Worm (Caenorhabditis elegans) whole organism, young adult: ENCODE results near the gene saps-1.

Experiments
- B0261.1 ChIP-seq: sonication (generic microtip); optimal IDR thresholded peaks from 2 replicates; lab custom pipeline; 2016; ENCODE audit warnings: mild to moderate bottlenecking, missing genetic modification characterization, moderate library complexity, missing compliant biosample characterization
- F57A8.1 ChIP-seq: fragments of 200-800 bp; sonication (Bioruptor generic); optimal IDR thresholded peaks from 2 replicates; lab custom pipeline; 2018; ENCODE audit warnings: mild to moderate bottlenecking, missing genetic modification characterization, moderate library complexity, missing compliant biosample characterization
- F57C9.4 ChIP-seq: sonication (generic microtip); optimal IDR thresholded peaks from 2 replicates; lab custom pipeline; 2017; ENCODE audit warnings: mild to moderate bottlenecking, missing genetic modification characterization, missing compliant biosample characterization
- aptf-3 ChIP-seq: fragments of 200-800 bp; sonication (Bioruptor generic); IDR thresholded peaks from 2 replicates; pipeline ENCODE4 v1.3.6; 2022; ENCODE audit warnings: missing genetic modification characterization, missing compliant biosample characterization
- atf-7 ChIP-seq: sonication (generic microtip); optimal IDR thresholded peaks from 2 replicates; lab custom pipeline; 2017; ENCODE audit warnings: mild to moderate bottlenecking, missing genetic modification characterization, missing compliant biosample characterization
- ceh-27 ChIP-seq: fragments of 200-800 bp; sonication (Bioruptor generic); optimal IDR thresholded peaks from 2 replicates; lab custom pipeline; 2018; ENCODE audit warnings: mild to moderate bottlenecking, missing genetic modification characterization, moderate library complexity, missing compliant biosample characterization
- ceh-40 ChIP-seq: fragments of 200-800 bp; sonication (Bioruptor generic); IDR thresholded peaks from 2 replicates; pipeline ENCODE4 v1.3.6; 2022; ENCODE audit warnings: missing genetic modification characterization, missing compliant biosample characterization
- ceh-58 ChIP-seq: fragments of 200-800 bp; sonication (Bioruptor generic); IDR thresholded peaks from 2 replicates; pipeline ENCODE4 v1.3.6; 2022; ENCODE audit warnings: missing genetic modification characterization, missing compliant biosample characterization
- efl-1 ChIP-seq: fragments of 150-350 bp; optimal IDR thresholded peaks from 2 replicates; lab custom pipeline; 2014; ENCODE audit warnings: missing biosample characterization, missing genetic modification reagents, missing genetic modification characterization
- egl-18 ChIP-seq: fragments of 200-800 bp; sonication (Bioruptor generic); IDR thresholded peaks from 2 replicates; pipeline ENCODE4 v1.3.6; 2022; ENCODE audit warnings: missing genetic modification reagents, missing genetic modification characterization, missing compliant biosample characterization
- egrh-3 ChIP-seq: fragments of 200-800 bp; sonication (Bioruptor generic); IDR thresholded peaks from 2 replicates; pipeline ENCODE4 v1.3.6; 2022; ENCODE audit warnings: missing genetic modification reagents, missing genetic modification characterization, missing compliant biosample characterization
- him-1 ChIP-seq: sonication (generic microtip); optimal IDR thresholded peaks from 2 replicates; lab custom pipeline; 2016; ENCODE audit warnings: missing genotype, missing genetic modification reagents, missing genetic modification characterization, missing compliant biosample characterization
- lag-1 ChIP-seq: fragments of 200-800 bp; sonication (Bioruptor generic); IDR thresholded peaks from 2 replicates; pipeline ENCODE4 v1.3.6; 2022; ENCODE audit warnings: missing genetic modification reagents, missing genetic modification characterization, missing compliant biosample characterization
- nhr-120 ChIP-seq: fragments of 200-800 bp; sonication (Bioruptor generic); IDR thresholded peaks from 2 replicates; pipeline ENCODE4 v1.3.6; 2022; ENCODE audit warnings: missing genetic modification characterization, missing compliant biosample characterization
- nhr-27 ChIP-seq: fragments of 200-800 bp; sonication (Bioruptor generic); optimal IDR thresholded peaks from 2 replicates; lab custom pipeline; 2018; ENCODE audit warnings: mild to moderate bottlenecking, missing genetic modification characterization, moderate library complexity, missing compliant biosample characterization
- sdz-38 ChIP-seq: sonication (generic microtip); optimal IDR thresholded peaks from 2 replicates; lab custom pipeline; 2016; ENCODE audit warnings: missing genotype, missing genetic modification characterization, missing compliant biosample characterization
- tbp1 ChIP-seq: fragments of 200-800 bp; sonication (Bioruptor generic); optimal IDR thresholded peaks from 2 replicates; lab custom pipeline; 2018; ENCODE audit warnings: mild to moderate bottlenecking, missing genetic modification characterization, missing compliant biosample characterization
- tbx-9 ChIP-seq: sonication (generic microtip); optimal IDR thresholded peaks from 2 replicates; lab custom pipeline; 2016; ENCODE audit warnings: borderline replicate concordance, missing genetic modification characterization, inconsistent platforms, missing compliant biosample characterization
- unc-62 ChIP-seq: fragments of 150-350 bp; optimal IDR thresholded peaks from 2 replicates; lab custom pipeline; 2014; ENCODE audit warnings: missing biosample characterization, missing genetic modification reagents, missing genetic modification characterization
- ztf-22 ChIP-seq: fragments of 200-800 bp; sonication (Bioruptor generic); optimal IDR thresholded peaks from 2 replicates; lab custom pipeline; 2018; ENCODE audit warnings: mild to moderate bottlenecking, missing genetic modification characterization, moderate library complexity, missing compliant biosample characterization
- ztf-28 ChIP-seq: fragments of 200-800 bp; sonication (Bioruptor generic); IDR thresholded peaks from 2 replicates; pipeline ENCODE4 v1.3.6; 2022; ENCODE audit warnings: missing genetic modification reagents, missing genetic modification characterization, missing compliant biosample characterization

Gene saps-1

DNA sequence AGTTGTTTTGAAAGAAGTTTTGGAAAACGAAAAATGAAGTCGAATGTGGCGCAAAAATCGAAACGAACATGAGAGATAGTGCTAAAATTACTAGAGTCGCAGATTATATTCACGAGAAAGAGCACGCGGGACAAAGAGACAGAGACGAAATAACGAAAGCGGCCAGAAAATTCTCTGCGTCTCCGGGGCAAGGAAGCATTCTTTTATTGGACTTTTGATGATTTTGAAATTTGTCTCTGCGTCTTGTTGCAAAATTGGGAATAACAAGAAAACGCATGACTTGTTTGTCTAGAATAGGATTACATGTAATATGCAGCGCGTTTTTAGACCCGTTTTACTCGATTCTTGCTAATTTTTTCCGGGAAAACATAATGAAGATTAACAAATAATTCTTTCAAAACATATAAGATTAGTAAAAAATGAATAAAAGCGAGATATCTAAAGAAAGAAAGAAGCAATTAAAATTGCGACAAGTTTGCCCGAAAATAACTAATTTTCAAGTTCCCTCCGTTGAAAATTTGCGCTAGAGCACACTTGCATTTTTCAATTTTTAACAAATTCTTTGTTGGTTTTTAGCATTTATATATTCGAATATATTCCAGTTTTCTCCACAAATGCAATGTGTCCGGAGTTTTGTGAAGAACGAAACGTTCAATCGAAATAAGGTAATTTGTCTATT lies 50.5 kb downstream of the saps-1 start, which contains the start of the genes B0491.6 and pigm-1 (continued):
- TF ChIP-seq efl-1 (GFP tag; lab: Kevin White, UChicago) (peak; percentile 72), tbx-9 (tag; lab: Kevin White, UChicago) (no peak), egl-18 (GFP tag; lab: Robert Waterston, UW) (no peak), ceh-40 (no peak), F57A8.1 (GFP tag; lab: Kevin White, UChicago) (no peak), B0261.1 (tag; lab: Kevin White, UChicago) (no peak), him-1 (tag; lab: Kevin White, UChicago) (no peak), ztf-28 (GFP tag; lab: Robert Waterston, UW) (no peak), nhr-120 (GFP tag; lab: Robert Waterston, UW) (no peak)
- TF ChIP-seq, all 124 proteins: peak for 22

DNA sequence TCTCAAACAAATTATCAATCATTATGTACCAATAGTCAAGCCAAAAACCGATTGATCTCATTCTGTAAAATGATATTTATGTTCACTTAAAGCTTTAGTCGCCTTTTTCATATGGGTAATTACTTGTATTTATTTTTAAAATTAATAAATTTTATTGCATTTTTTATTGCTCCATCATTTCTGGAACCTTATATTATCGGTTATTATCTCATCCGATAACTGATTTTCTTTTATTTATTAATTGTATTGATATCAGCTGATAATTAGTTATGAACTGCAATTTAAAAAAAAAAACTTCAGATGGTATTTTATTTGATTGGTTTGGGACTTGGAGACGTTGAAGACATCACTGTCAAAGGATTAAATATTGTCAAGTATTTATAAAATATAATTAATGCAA lies 52.4 kb downstream of the saps-1 start, which contains the start of gene dph-5:
Gene dph-5, plus strand, starts transcription at position 301 of the 400 bp plus-strand sequence.
- TF ChIP-seq egrh-3: no peak
- TF ChIP-seq ztf-22 (GFP tag; lab: Kevin White, UChicago): no peak
- no peak for TF ChIP-seq lag-1 (GFP tag; lab: Robert Waterston, UW)
- TF ChIP-seq ceh-27 (GFP tag; lab: Kevin White, UChicago): no peak
- TF ChIP-seq atf-7: no peak
- no peak for TF ChIP-seq F57C9.4 (tag; lab: Kevin White, UChicago)
- no peak for TF ChIP-seq sdz-38 (tag; lab: Kevin White, UChicago)
- no peak for TF ChIP-seq aptf-3 (GFP tag; lab: Robert Waterston, UW)
- TF ChIP-seq ceh-58: no peak
- TF ChIP-seq unc-62: no peak
- no peak for TF ChIP-seq ceh-40
- TF ChIP-seq nhr-27 (tag; lab: Kevin White, UChicago): no peak
- TF ChIP-seq tbp1 (GFP tag; lab: Kevin White, UChicago): no peak
